Fruit fly (Drosophila melanogaster): ENCODE data around the gene CG33272.
A peak's percentile ranks its signal among the peaks of the same experiment; 100 is the strongest.

Gene CG33272

DNA sequence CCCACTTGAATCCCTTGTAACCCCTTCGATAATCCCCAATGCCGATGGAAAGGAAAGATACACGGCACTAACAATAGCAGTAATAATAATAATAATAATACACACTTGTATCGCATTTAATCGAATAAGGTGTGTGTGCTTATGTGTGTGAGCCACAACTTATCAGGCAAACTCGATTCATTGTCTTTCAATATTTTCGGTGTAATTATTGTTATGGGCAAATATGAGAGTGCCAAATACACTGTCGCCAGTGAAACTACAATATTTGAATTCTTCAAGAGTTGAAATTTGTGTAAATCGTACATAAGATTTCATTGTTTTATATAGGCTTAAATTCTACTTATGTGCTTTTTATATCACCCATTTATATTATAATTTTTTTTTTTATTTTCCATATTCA lies 5.8 kb upstream of the CG33272 start (continued):
- TF ChIP-seq Ravus (GFP tag; IDR thresholded peaks at IDR 0.05) (no peak), CG2875 (GFP tag; optimal IDR thresholded peaks at IDR 0.05) (peak; percentile 21), unpg (GFP tag; optimal IDR thresholded peaks at IDR 0.05) (peak; percentile 5), CG18619 (GFP tag; optimal IDR thresholded peaks at IDR 0.05) (no peak), Fer1 (GFP tag; optimal IDR thresholded peaks at IDR 0.05) (no peak), CG31388 (GFP tag; optimal IDR thresholded peaks at IDR 0.05) (no peak), dimm (GFP tag; IDR thresholded peaks at IDR 0.05) (no peak), CTCF (GFP tag; optimal IDR thresholded peaks at IDR 0.05) (no peak), dati (GFP tag; IDR thresholded peaks at IDR 0.05) (no peak), CG16815 (GFP tag; optimal IDR thresholded peaks at IDR 0.05) (no peak), HLH4C (GFP tag; IDR thresholded peaks at IDR 0.05; ENCODE audit: partially characterized antibody) (no peak), CG14050 (GFP tag; IDR thresholded peaks at IDR 0.05) (no peak), crol (GFP tag; IDR thresholded peaks at IDR 0.05) (no peak), pan (optimal IDR thresholded peaks at IDR 0.05) (no peak), pan (GFP tag; optimal IDR thresholded peaks at IDR 0.05 in 1 of 2, IDR thresholded peaks at IDR 0.05 in 1 of 2) (no peak), CG3995 (GFP tag; optimal IDR thresholded peaks at IDR 0.05) (no peak), shn (GFP tag; optimal IDR thresholded peaks at IDR 0.05) (no peak), CG14667 (GFP tag; IDR thresholded peaks at IDR 0.05) (no peak), CG7372 (GFP tag; IDR thresholded peaks at IDR 0.05) (no peak), Dref (GFP tag; IDR thresholded peaks at IDR 0.05) (no peak), ranshi (GFP tag; IDR thresholded peaks at IDR 0.05) (no peak), kni (GFP tag; optimal IDR thresholded peaks at IDR 0.05) (no peak), caup (GFP tag; optimal IDR thresholded peaks at IDR 0.05; ENCODE audit: severe bottlenecking) (no peak), repo (GFP tag; optimal IDR thresholded peaks at IDR 0.05) (no peak), fd96Cb (tag; optimal IDR thresholded peaks at IDR 0.05) (no peak), vfl (GFP tag; optimal IDR thresholded peaks at IDR 0.05) (no peak), sisA (GFP tag; IDR thresholded peaks at IDR 0.05) (no peak), CG1603 (tag; optimal IDR thresholded peaks at IDR 0.05) (peak; percentile 45), pros (GFP tag; optimal IDR thresholded peaks at IDR 0.05) (no peak), ewg (GFP tag; optimal IDR thresholded peaks at IDR 0.05) (no peak), Mrtf (GFP tag; IDR thresholded peaks at IDR 0.05) (no peak), HmgZ (tag; optimal IDR thresholded peaks at IDR 0.05) (no peak), CG11560 (tag; IDR thresholded peaks at IDR 0.05) (no peak), CG33213 (GFP tag; optimal IDR thresholded peaks at IDR 0.05) (no peak), Abd-B (GFP tag; optimal IDR thresholded peaks at IDR 0.05) (no peak), CG7271 (tag; optimal IDR thresholded peaks at IDR 0.05) (peak; percentile 13), Hr39 (optimal IDR thresholded peaks at IDR 0.05) (no peak), YL-1 (GFP tag; optimal IDR thresholded peaks at IDR 0.05) (no peak), Nf-YB (GFP tag; optimal IDR thresholded peaks at IDR 0.05) (no peak), CG6813 (GFP tag; optimal IDR thresholded peaks at IDR 0.05) (no peak), CG6654 (GFP tag; optimal IDR thresholded peaks at IDR 0.05) (no peak), Blimp-1 (GFP tag; optimal IDR thresholded peaks at IDR 0.05) (peak; percentile 46), p53 (GFP tag; optimal IDR thresholded peaks at IDR 0.05) (no peak), CG3065 (GFP tag; optimal IDR thresholded peaks at IDR 0.05) (no peak), CG4360 (GFP tag; IDR thresholded peaks at IDR 0.05) (no peak), Jarid2 (GFP tag; optimal IDR thresholded peaks at IDR 0.05) (no peak), CG18011 (GFP tag; optimal IDR thresholded peaks at IDR 0.05) (no peak), CG3407 (GFP tag; optimal IDR thresholded peaks at IDR 0.05) (peak; percentile 28), CG17359 (tag; optimal IDR thresholded peaks at IDR 0.05) (no peak), bsh (GFP tag; optimal IDR thresholded peaks at IDR 0.05) (peak in 1 of 2 experiments; percentile 69), bowl (GFP tag; IDR thresholded peaks at IDR 0.05) (no peak), Sry-δ (GFP tag; optimal IDR thresholded peaks at IDR 0.05) (no peak), sens (GFP tag) (peak; percentile 56)
